Worm (Caenorhabditis elegans): Measurements from ENCODE around the gene irld-17.

ce11 chrV:1611570-1611969 lies 20.2 kb upstream of the irld-17 start:
- TF ChIP-seq lin-13 (GFP tag; optimal IDR thresholded peaks at IDR 0.05) (no peak), lin-15B (tag; optimal IDR thresholded peaks at IDR 0.05) (no peak), mab-9 (GFP tag; IDR thresholded peaks at IDR 0.05) (no peak), ceh-82 (tag; optimal IDR thresholded peaks at IDR 0.05) (no peak), elt-2 (tag; optimal IDR thresholded peaks at IDR 0.05) (no peak), ama-1 (optimal IDR thresholded peaks at IDR 0.05) (no peak), ceh-90 (tag; optimal IDR thresholded peaks at IDR 0.05) (no peak), efl-3 (GFP tag; optimal IDR thresholded peaks at IDR 0.05) (no peak), egl-27 (tag; optimal IDR thresholded peaks at IDR 0.05) (no peak), nhr-11 (tag; optimal IDR thresholded peaks at IDR 0.05) (no peak), nhr-237 (tag; optimal IDR thresholded peaks at IDR 0.05) (no peak), ztf-11 (tag; optimal IDR thresholded peaks at IDR 0.05) (no peak)
